Fruit fly (Drosophila melanogaster): Measurements from ENCODE around the gene CG13075.

The CG13075 gene

dm6 chr3L:16053026-16053556 is 30.7 kb upstream of the CG13075 start:
- TF ChIP-seq CG11617 (GFP tag; optimal IDR thresholded peaks at IDR 0.05) (no peak), ovo (GFP tag; optimal IDR thresholded peaks at IDR 0.05) (no peak), Crg-1 (GFP tag; optimal IDR thresholded peaks at IDR 0.05) (no peak), toe (GFP tag; optimal IDR thresholded peaks at IDR 0.05) (no peak), CG12768 (GFP tag; optimal IDR thresholded peaks at IDR 0.05) (no peak), tj (GFP tag; optimal IDR thresholded peaks at IDR 0.05) (no peak), Hr96 (GFP tag; optimal IDR thresholded peaks at IDR 0.05) (no peak), CG33017 (tag; optimal IDR thresholded peaks at IDR 0.05) (no peak), CG7101 (tag; optimal IDR thresholded peaks at IDR 0.05) (no peak), cnc (optimal IDR thresholded peaks at IDR 0.05) (no peak), CG1620 (GFP tag; optimal IDR thresholded peaks at IDR 0.05) (no peak), Clk (GFP tag; optimal IDR thresholded peaks at IDR 0.05) (no peak), Mnt (GFP tag; optimal IDR thresholded peaks at IDR 0.05) (no peak), CG14711 (tag; optimal IDR thresholded peaks at IDR 0.05) (no peak), CG5204 (GFP tag; optimal IDR thresholded peaks at IDR 0.05) (no peak), kay (GFP tag; ENCODE audit: borderline replicate concordance) (no peak), bab1 (GFP tag; optimal IDR thresholded peaks at IDR 0.05) (no peak), CG7045 (GFP tag; optimal IDR thresholded peaks at IDR 0.05) (no peak), pad (GFP tag; optimal IDR thresholded peaks at IDR 0.05) (no peak), cic (GFP tag; optimal IDR thresholded peaks at IDR 0.05) (no peak)

DNA sequence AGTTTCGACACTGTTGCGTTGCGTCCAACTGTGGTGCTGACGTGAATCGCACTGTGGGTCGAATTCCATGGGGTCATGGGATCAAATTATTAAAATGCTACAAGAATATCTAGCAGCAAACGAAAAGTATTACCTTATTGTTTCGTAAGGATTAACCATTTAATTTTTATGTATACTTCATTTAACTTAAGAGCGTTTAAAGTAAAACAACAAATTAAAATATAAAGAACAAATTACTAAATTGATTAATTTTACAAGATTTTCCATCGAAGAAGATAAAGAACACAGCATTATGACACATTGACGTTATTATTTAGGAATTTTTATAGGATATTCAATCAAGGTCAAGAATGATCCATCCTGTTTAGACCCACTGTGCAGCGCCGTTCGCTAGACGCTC is 29.7 kb upstream of the CG13075 start:
- TF ChIP-seq CG12768 (GFP tag; optimal IDR thresholded peaks at IDR 0.05) (peak; percentile 38), pad (GFP tag; optimal IDR thresholded peaks at IDR 0.05) (no peak), CG14711 (tag; optimal IDR thresholded peaks at IDR 0.05) (peak; percentile 2), ovo (GFP tag; optimal IDR thresholded peaks at IDR 0.05) (no peak), cnc (optimal IDR thresholded peaks at IDR 0.05) (no peak)

- TF ChIP-seq CG7045 (GFP tag; optimal IDR thresholded peaks at IDR 0.05) (no peak), CG7101 (tag; optimal IDR thresholded peaks at IDR 0.05) (no peak), Hr96 (GFP tag; optimal IDR thresholded peaks at IDR 0.05) (no peak), kay (GFP tag; ENCODE audit: borderline replicate concordance) (peak; percentile 13)
Measured at dm6 chr3L:16056101-16056891, 27.5 kb upstream of the CG13075 start.

DNA sequence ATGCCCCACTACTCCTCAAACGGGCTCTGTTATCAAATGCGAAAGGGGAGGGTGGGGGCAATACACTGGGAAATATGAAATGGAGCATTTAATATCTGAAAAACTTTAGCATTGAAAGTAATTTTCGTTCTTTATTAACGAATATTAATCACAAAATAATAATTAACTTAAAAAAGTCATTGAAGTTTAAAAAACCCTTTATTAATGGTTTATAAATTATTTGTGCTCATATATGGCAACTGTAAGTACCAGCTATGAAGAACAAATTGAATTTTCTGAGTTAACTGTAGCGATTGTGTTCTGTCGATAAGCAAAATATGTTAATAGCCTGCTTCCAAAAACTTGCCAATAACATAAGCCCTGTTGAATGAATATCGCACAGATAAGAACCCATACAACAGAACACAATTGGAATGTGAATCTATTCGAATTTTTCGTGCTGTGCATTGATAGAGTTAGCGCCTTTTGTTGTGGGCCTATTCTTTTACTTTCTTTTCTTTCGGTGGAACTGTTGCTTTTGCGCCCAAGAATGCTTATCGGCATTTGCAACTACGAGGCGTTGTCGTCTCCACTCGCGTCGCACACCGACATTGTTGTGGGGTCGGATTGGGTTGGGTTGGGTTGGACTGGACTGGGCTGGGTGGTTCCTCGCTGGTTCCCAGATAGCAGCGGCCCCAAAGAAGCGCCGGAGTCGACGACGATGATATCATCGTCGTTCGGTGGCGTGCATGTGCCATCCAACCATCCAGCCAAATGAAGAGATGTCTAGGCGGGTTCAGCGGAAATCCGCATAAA is 22.8 kb upstream of the CG13075 start:
- TF ChIP-seq CG12768 (GFP tag; optimal IDR thresholded peaks at IDR 0.05) (peak; percentile 3), Crg-1 (GFP tag; optimal IDR thresholded peaks at IDR 0.05) (no peak), CG11617 (GFP tag; optimal IDR thresholded peaks at IDR 0.05) (peak; percentile 1)

DNA sequence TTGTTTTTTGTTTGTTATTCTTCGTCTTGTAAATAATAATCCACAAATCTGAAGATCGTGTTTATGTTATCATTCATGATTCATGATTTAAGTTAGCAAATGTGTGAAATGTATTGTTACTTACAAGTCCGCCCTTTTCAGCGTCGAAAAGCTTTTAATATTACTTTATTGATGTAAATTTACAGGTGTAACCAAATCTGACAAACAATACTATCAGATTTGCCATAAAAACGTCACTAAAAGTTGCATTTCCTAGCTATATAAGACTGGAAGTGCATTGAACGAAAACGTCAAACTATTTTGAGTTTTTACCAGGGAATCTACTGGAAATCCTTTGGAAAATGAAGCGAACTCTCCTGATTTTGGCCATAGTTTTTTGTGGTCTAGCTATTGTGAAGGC is 1.5 kb upstream of the CG13075 start, which contains the start of gene CG33258:
Gene CG33258, plus strand, starts transcription at position 301 of the 400 bp plus-strand sequence.
- TF ChIP-seq CG7045 (GFP tag; optimal IDR thresholded peaks at IDR 0.05) (no peak), cnc (optimal IDR thresholded peaks at IDR 0.05) (no peak), Crg-1 (GFP tag; optimal IDR thresholded peaks at IDR 0.05) (no peak), CG14711 (tag; optimal IDR thresholded peaks at IDR 0.05) (no peak), CG1620 (GFP tag; optimal IDR thresholded peaks at IDR 0.05) (no peak), CG33017 (tag; optimal IDR thresholded peaks at IDR 0.05) (no peak), ovo (GFP tag; optimal IDR thresholded peaks at IDR 0.05) (no peak), kay (GFP tag; ENCODE audit: borderline replicate concordance) (no peak), pad (GFP tag; optimal IDR thresholded peaks at IDR 0.05) (no peak), Clk (GFP tag; optimal IDR thresholded peaks at IDR 0.05) (no peak), tj (GFP tag; optimal IDR thresholded peaks at IDR 0.05) (no peak), Mnt (GFP tag; optimal IDR thresholded peaks at IDR 0.05) (no peak), toe (GFP tag; optimal IDR thresholded peaks at IDR 0.05) (no peak), Hr96 (GFP tag; optimal IDR thresholded peaks at IDR 0.05) (no peak)

dm6 chr3L:16087323-16087816 is 3.6 kb downstream of the CG13075 start, which contains the start of gene Tasp1:
Gene Tasp1 (minus strand): TSS chr3L:16087525.
- TF ChIP-seq cic (GFP tag; optimal IDR thresholded peaks at IDR 0.05) (no peak), Clk (GFP tag; optimal IDR thresholded peaks at IDR 0.05) (no peak), ovo (GFP tag; optimal IDR thresholded peaks at IDR 0.05) (no peak), CG12768 (GFP tag; optimal IDR thresholded peaks at IDR 0.05) (no peak), Hr96 (GFP tag; optimal IDR thresholded peaks at IDR 0.05) (no peak), bab1 (GFP tag; optimal IDR thresholded peaks at IDR 0.05) (peak; percentile 72), kay (GFP tag; ENCODE audit: borderline replicate concordance) (no peak), Mnt (GFP tag; optimal IDR thresholded peaks at IDR 0.05) (peak; percentile 37), CG7045 (GFP tag; optimal IDR thresholded peaks at IDR 0.05) (no peak), tj (GFP tag; optimal IDR thresholded peaks at IDR 0.05) (peak; percentile 13), CG1620 (GFP tag; optimal IDR thresholded peaks at IDR 0.05) (no peak), CG33017 (tag; optimal IDR thresholded peaks at IDR 0.05) (peak; percentile 31), CG14711 (tag; optimal IDR thresholded peaks at IDR 0.05) (peak; percentile 44), cnc (optimal IDR thresholded peaks at IDR 0.05) (no peak), CG5204 (GFP tag; optimal IDR thresholded peaks at IDR 0.05) (no peak), toe (GFP tag; optimal IDR thresholded peaks at IDR 0.05) (no peak), CG11617 (GFP tag; optimal IDR thresholded peaks at IDR 0.05) (peak; percentile 22), CG7101 (tag; optimal IDR thresholded peaks at IDR 0.05) (peak; percentile 59), Crg-1 (GFP tag; optimal IDR thresholded peaks at IDR 0.05) (no peak), pad (GFP tag; optimal IDR thresholded peaks at IDR 0.05) (no peak)

All from whole organism, adult.